Worm (Caenorhabditis elegans): ENCODE measurements around the gene C13F10.1.

DNA sequence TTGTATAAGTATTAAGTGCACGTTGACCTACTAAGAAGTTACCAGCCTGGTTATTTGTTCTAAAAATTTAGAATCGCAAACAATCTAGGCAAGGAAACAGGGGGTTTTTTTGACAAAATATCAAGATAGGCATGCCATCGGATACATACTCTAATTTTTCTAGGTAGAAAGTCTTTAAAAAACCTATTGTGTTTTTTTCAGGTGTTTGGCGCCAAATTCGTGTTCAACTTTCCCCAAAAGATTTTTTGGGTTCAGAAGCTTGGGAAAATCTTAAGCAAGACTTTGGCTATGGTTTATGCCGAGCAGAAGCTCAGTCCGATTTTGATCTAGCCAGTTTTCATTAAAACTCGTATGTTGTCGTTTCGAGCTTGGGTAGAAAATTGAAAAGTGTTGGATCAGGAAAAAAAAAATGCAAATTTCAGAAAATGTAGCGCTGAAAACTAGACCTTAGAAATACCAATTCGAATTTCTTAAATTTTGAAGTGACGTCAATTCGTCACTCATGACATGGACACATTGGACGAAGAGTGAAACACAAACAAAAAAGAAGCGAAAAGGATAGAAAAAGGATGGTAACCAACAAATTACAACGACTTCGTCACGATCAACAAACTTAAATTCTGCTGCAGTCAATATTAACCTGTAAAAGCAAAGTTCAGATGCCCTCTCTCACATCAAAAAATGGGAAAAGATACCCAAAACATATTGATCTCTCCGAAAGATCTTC, 24.5 kb downstream of the C13F10.1 start:
- TF ChIP-seq nhr-237 (tag; optimal IDR thresholded peaks at IDR 0.05) (no peak), lsy-2 (tag; optimal IDR thresholded peaks at IDR 0.05) (no peak), pha-4 (tag; optimal IDR thresholded peaks at IDR 0.05) (no peak), mep-1 (tag; optimal IDR thresholded peaks at IDR 0.05) (no peak), ztf-11 (tag; optimal IDR thresholded peaks at IDR 0.05) (no peak), unc-39 (tag; optimal IDR thresholded peaks at IDR 0.05) (no peak), hlh-1 (tag; optimal IDR thresholded peaks at IDR 0.05) (no peak), lin-13 (tag; optimal IDR thresholded peaks at IDR 0.05) (no peak), snpc-4 (tag; optimal IDR thresholded peaks at IDR 0.05) (no peak), elt-3 (tag; optimal IDR thresholded peaks at IDR 0.05) (no peak), nhr-12 (tag; optimal IDR thresholded peaks at IDR 0.05) (no peak)
